Worm (Caenorhabditis elegans) whole organism, L1 larva: ENCODE data around the gene Y11D7A.7.

Source experiments
- aly-2 ChIP-seq: fragments of 150-350 bp; optimal IDR thresholded peaks from 2 replicates; lab custom pipeline; 2014; ENCODE audit warnings: missing biosample characterization, missing genetic modification characterization
- ceh-82 ChIP-seq, 3 experiments: fragments of 150-350 bp in 1 of 3; sonication (generic microtip) in 2 of 3; optimal IDR thresholded peaks; 2 replicates each; lab custom pipeline; 2014 to 2017; ENCODE audit warnings: missing biosample characterization in 3 of 3, missing genetic modification characterization in 3 of 3
- egl-27 ChIP-seq, 2 experiments: fragments of 150-350 bp in 1 of 2; sonication (generic microtip); optimal IDR thresholded peaks; 3 replicates each; lab custom pipeline; 2017 to 2018; ENCODE audit warnings: missing biosample characterization in 2 of 2, missing genetic modification characterization in 2 of 2, missing genetic modification reagents in 2 of 2
- elt-3 ChIP-seq, 6 experiments: fragments of 150-350 bp in 1 of 6; sonication (generic microtip); optimal IDR thresholded peaks; 2 replicates each; lab custom pipeline; 2017 to 2018; ENCODE audit warnings: missing biosample characterization in 6 of 6, missing genetic modification characterization in 6 of 6, inconsistent platforms in 1 of 6
- ets-5 ChIP-seq: fragments of 200-800 bp; sonication (Bioruptor generic); IDR thresholded peaks from 2 replicates; pipeline ENCODE4 v1.3.6; 2022; ENCODE audit warnings: missing genetic modification characterization, missing compliant biosample characterization
- lsy-2 ChIP-seq, 2 experiments: fragments of 150-350 bp; optimal IDR thresholded peaks; 2 replicates each; lab custom pipeline; 2014; ENCODE audit warnings: missing biosample characterization in 2 of 2, missing genetic modification characterization in 2 of 2
- mep-1 ChIP-seq: fragments of 150-350 bp; optimal IDR thresholded peaks from 2 replicates; lab custom pipeline; 2014; ENCODE audit warnings: missing biosample characterization, missing genetic modification characterization
- nhr-90 ChIP-seq: sonication (generic microtip); optimal IDR thresholded peaks from 2 replicates; lab custom pipeline; 2016; ENCODE audit warnings: mild to moderate bottlenecking, missing genetic modification characterization, missing compliant biosample characterization; ENCODE audit not compliant: poor library complexity
- pqm-1 ChIP-seq: sonication (generic microtip); optimal IDR thresholded peaks from 3 replicates; lab custom pipeline; 2017; ENCODE audit warnings: missing biosample characterization, missing genetic modification characterization
- unc-130 ChIP-seq: fragments of 150-350 bp; optimal IDR thresholded peaks from 2 replicates; lab custom pipeline; 2017; ENCODE audit warnings: missing biosample characterization, missing genetic modification characterization, inconsistent platforms
- unc-62 ChIP-seq: fragments of 150-350 bp; optimal IDR thresholded peaks from 2 replicates; lab custom pipeline; 2014; ENCODE audit warnings: missing biosample characterization, missing genetic modification reagents, missing genetic modification characterization
- unc-98 ChIP-seq: fragments of 200-800 bp; sonication (Bioruptor generic); IDR thresholded peaks from 2 replicates; pipeline ENCODE4 v1.3.6; 2022; ENCODE audit warnings: missing genetic modification characterization, missing compliant biosample characterization

DNA sequence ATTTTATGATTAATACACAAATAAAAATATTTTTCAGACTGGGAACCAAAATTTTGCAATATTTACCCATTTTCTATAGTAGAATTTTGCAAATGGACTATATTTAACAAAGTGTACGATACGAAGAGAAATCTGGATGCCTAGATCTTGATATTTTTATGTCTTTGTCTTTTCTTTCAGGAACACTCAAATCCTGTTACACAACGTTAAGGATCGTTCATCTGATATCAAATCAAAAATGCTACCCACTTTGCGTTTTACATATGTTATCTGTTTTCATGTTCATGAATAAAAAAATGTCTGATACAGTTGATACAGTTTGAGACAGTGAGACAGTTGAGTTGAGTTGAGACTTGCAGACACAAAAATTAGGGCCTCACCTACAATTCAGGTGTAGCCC, 47.0 kb downstream of the Y11D7A.7 start, which contains the start of gene F49C12.1:
- no peak for TF ChIP-seq pqm-1 (tag; lab: Kevin White, UChicago)
- TF ChIP-seq nhr-90 = no peak
- no peak for TF ChIP-seq ceh-82 (tag; optimal IDR thresholded peaks at IDR 0.05; lab: Kevin White, UChicago)
- no peak for TF ChIP-seq unc-62 (GFP tag; lab: Kevin White, UChicago)
- no peak for TF ChIP-seq unc-98 (GFP tag; lab: Robert Waterston, UW)
- TF ChIP-seq elt-3 (tag; optimal IDR thresholded peaks at IDR 0.05; lab: Kevin White, UChicago) = no peak
- no peak for TF ChIP-seq aly-2
- TF ChIP-seq ets-5 (GFP tag; lab: Robert Waterston, UW) = no peak
- TF ChIP-seq mep-1 = no peak
- no peak for TF ChIP-seq egl-27 (tag; optimal IDR thresholded peaks at IDR 0.05; lab: Kevin White, UChicago)
- TF ChIP-seq lsy-2 (tag; optimal IDR thresholded peaks at IDR 0.05; lab: Kevin White, UChicago) = no peak
- TF ChIP-seq unc-130 (tag; lab: Kevin White, UChicago) = no peak
